Worm (Caenorhabditis elegans) whole organism, L3 larva: ENCODE data around the gene mlc-6.
A peak's percentile ranks its signal among the peaks of the same experiment; 100 is the strongest.

Source experiments
- R02D3.7 ChIP-seq: fragments of 150-350 bp; optimal IDR thresholded peaks from 2 replicates; lab custom pipeline; 2014; ENCODE audit warnings: missing biosample characterization, missing genetic modification characterization
- ZK546.5 ChIP-seq: sonication (generic microtip); optimal IDR thresholded peaks from 2 replicates; lab custom pipeline; 2017; ENCODE audit warnings: missing biosample characterization, missing genetic modification characterization
- aly-2 ChIP-seq: fragments of 150-350 bp; optimal IDR thresholded peaks from 2 replicates; lab custom pipeline; 2014; ENCODE audit warnings: missing biosample characterization, missing genetic modification characterization
- ama-1 ChIP-seq: fragments of 150-350 bp; optimal IDR thresholded peaks from 2 replicates; lab custom pipeline; 2018
- ceh-16 ChIP-seq: sonication (generic microtip); optimal IDR thresholded peaks from 2 replicates; lab custom pipeline; 2017; ENCODE audit warnings: missing biosample characterization, missing genetic modification characterization
- ceh-28 ChIP-seq: fragments of 150-350 bp; optimal IDR thresholded peaks from 2 replicates; lab custom pipeline; 2014; ENCODE audit warnings: missing biosample characterization, missing genetic modification reagents, missing genetic modification characterization
- ceh-82 ChIP-seq: fragments of 150-350 bp; optimal IDR thresholded peaks from 2 replicates; lab custom pipeline; 2014; ENCODE audit warnings: missing biosample characterization, missing genetic modification characterization
- ceh-9 ChIP-seq: sonication (generic microtip); optimal IDR thresholded peaks from 2 replicates; lab custom pipeline; 2018; ENCODE audit warnings: missing biosample characterization, missing genetic modification characterization
- daf-12 ChIP-seq: fragments of 150-350 bp; optimal IDR thresholded peaks from 2 replicates; lab custom pipeline; 2014; ENCODE audit warnings: missing biosample characterization, missing genetic modification reagents, missing genetic modification characterization
- egl-27 ChIP-seq: sonication (generic microtip); optimal IDR thresholded peaks from 4 replicates; lab custom pipeline; 2017; ENCODE audit warnings: missing biosample characterization, missing genetic modification reagents, missing genetic modification characterization
- egl-5 ChIP-seq: fragments of 150-350 bp; optimal IDR thresholded peaks from 2 replicates; lab custom pipeline; 2017; ENCODE audit warnings: missing biosample characterization, missing genetic modification reagents, missing genetic modification characterization, inconsistent platforms
- elt-1 ChIP-seq: fragments of 150-350 bp; optimal IDR thresholded peaks from 2 replicates; lab custom pipeline; 2014; ENCODE audit warnings: missing biosample characterization, missing genetic modification characterization
- elt-2 ChIP-seq: sonication (generic microtip); optimal IDR thresholded peaks from 2 replicates; lab custom pipeline; 2016; ENCODE audit warnings: missing genetic modification reagents, mild to moderate bottlenecking, missing genetic modification characterization, missing compliant biosample characterization
- elt-3 ChIP-seq, 3 experiments: fragments of 150-350 bp in 1 of 3; sonication (generic microtip) in 2 of 3; optimal IDR thresholded peaks; 2 replicates in 2 of 3; 4 replicates in 1 of 3; lab custom pipeline; 2014 to 2017; ENCODE audit warnings: missing biosample characterization in 3 of 3, missing genetic modification characterization in 3 of 3
- eor-1 ChIP-seq, 2 experiments: fragments of 150-350 bp; optimal IDR thresholded peaks; 2 replicates each; lab custom pipeline; 2014 to 2018; ENCODE audit warnings: missing biosample characterization in 2 of 2, missing genetic modification characterization in 2 of 2
- fkh-10 ChIP-seq: sonication (generic microtip); optimal IDR thresholded peaks from 2 replicates; lab custom pipeline; 2017; ENCODE audit warnings: missing biosample characterization, missing genetic modification reagents, missing genetic modification characterization
- fos-1 ChIP-seq: fragments of 150-350 bp; optimal IDR thresholded peaks from 2 replicates; lab custom pipeline; 2014; ENCODE audit warnings: missing biosample characterization, missing genetic modification characterization
- hmg-11 ChIP-seq: sonication (generic microtip); optimal IDR thresholded peaks from 2 replicates; lab custom pipeline; 2016; ENCODE audit warnings: missing genetic modification characterization, missing compliant biosample characterization
- jun-1 ChIP-seq: fragments of 150-350 bp; optimal IDR thresholded peaks from 2 replicates; lab custom pipeline; 2014; ENCODE audit warnings: missing biosample characterization, missing genetic modification reagents, missing genetic modification characterization
- lin-15B ChIP-seq: fragments of 150-350 bp; optimal IDR thresholded peaks from 2 replicates; lab custom pipeline; 2014; ENCODE audit warnings: missing biosample characterization, missing genetic modification characterization
- lin-39 ChIP-seq: fragments of 150-350 bp; optimal IDR thresholded peaks from 2 replicates; lab custom pipeline; 2018; ENCODE audit warnings: missing biosample characterization, missing genetic modification reagents, missing genetic modification characterization
- lsy-12 ChIP-seq: sonication (generic microtip); optimal IDR thresholded peaks from 2 replicates; lab custom pipeline; 2016; ENCODE audit warnings: mild to moderate bottlenecking, missing genetic modification characterization, missing compliant biosample characterization
- mdl-1 ChIP-seq: fragments of 150-350 bp; optimal IDR thresholded peaks from 2 replicates; lab custom pipeline; 2014; ENCODE audit warnings: missing biosample characterization, missing genetic modification characterization
- mml-1 ChIP-seq: fragments of 150-350 bp; sonication (generic microtip); optimal IDR thresholded peaks from 3 replicates; lab custom pipeline; 2014; ENCODE audit warnings: missing biosample characterization, missing genetic modification characterization
- nfya-1 ChIP-seq: sonication (generic microtip); optimal IDR thresholded peaks from 2 replicates; lab custom pipeline; 2017; ENCODE audit warnings: missing genetic modification characterization, mild to moderate bottlenecking, missing compliant biosample characterization, antibody characterized with exemption, moderate library complexity; ENCODE audit not compliant: insufficient read depth
- nhr-11 ChIP-seq: fragments of 150-350 bp; optimal IDR thresholded peaks from 2 replicates; lab custom pipeline; 2014; ENCODE audit warnings: missing biosample characterization, missing genetic modification characterization
- nhr-23 ChIP-seq: fragments of 150-350 bp; optimal IDR thresholded peaks from 2 replicates; lab custom pipeline; 2014; ENCODE audit warnings: missing biosample characterization, missing genetic modification reagents, missing genetic modification characterization
- nhr-237 ChIP-seq: fragments of 150-350 bp; optimal IDR thresholded peaks from 2 replicates; lab custom pipeline; 2014; ENCODE audit warnings: missing biosample characterization, missing genetic modification characterization
- nhr-43 ChIP-seq: sonication (generic microtip); optimal IDR thresholded peaks from 2 replicates; lab custom pipeline; 2016; ENCODE audit warnings: mild to moderate bottlenecking, missing genetic modification characterization, missing compliant biosample characterization; ENCODE audit not compliant: poor library complexity, severe bottlenecking
- nhr-67 ChIP-seq: fragments of 150-350 bp; optimal IDR thresholded peaks from 2 replicates; lab custom pipeline; 2014; ENCODE audit warnings: missing biosample characterization, missing genetic modification characterization
- nhr-76 ChIP-seq: fragments of 150-350 bp; sonication (generic microtip); optimal IDR thresholded peaks from 5 replicates; lab custom pipeline; 2014; ENCODE audit warnings: missing biosample characterization, missing genetic modification characterization
- nhr-77 ChIP-seq: fragments of 150-350 bp; optimal IDR thresholded peaks from 2 replicates; lab custom pipeline; 2014; ENCODE audit warnings: missing biosample characterization, missing genetic modification characterization
- pha-4 ChIP-seq: fragments of 150-350 bp; optimal IDR thresholded peaks from 2 replicates; lab custom pipeline; 2014; ENCODE audit warnings: missing biosample characterization, missing genetic modification reagents, missing genetic modification characterization
- skn-1 ChIP-seq: fragments of 150-350 bp; optimal IDR thresholded peaks from 2 replicates; lab custom pipeline; 2014; ENCODE audit warnings: missing biosample characterization, missing genetic modification characterization
- snpc-4 ChIP-seq: fragments of 150-350 bp; optimal IDR thresholded peaks from 2 replicates; lab custom pipeline; 2014; ENCODE audit warnings: missing biosample characterization, missing genetic modification characterization
- tbx-2 ChIP-seq: sonication (generic microtip); optimal IDR thresholded peaks from 2 replicates; lab custom pipeline; 2016; ENCODE audit warnings: mild to moderate bottlenecking, missing genetic modification characterization, missing compliant biosample characterization
- unc-39 ChIP-seq: sonication (generic microtip); optimal IDR thresholded peaks from 4 replicates; lab custom pipeline; 2017; ENCODE audit warnings: missing biosample characterization, missing genetic modification characterization
- unc-62 ChIP-seq: fragments of 150-350 bp; sonication (generic microtip); optimal IDR thresholded peaks from 4 replicates; lab custom pipeline; 2014; ENCODE audit warnings: missing biosample characterization, missing genetic modification reagents, missing genetic modification characterization
- ztf-11 ChIP-seq: fragments of 150-350 bp; optimal IDR thresholded peaks from 2 replicates; lab custom pipeline; 2014; ENCODE audit warnings: missing biosample characterization, missing genetic modification characterization
- ztf-4 ChIP-seq: fragments of 150-350 bp; optimal IDR thresholded peaks from 2 replicates; lab custom pipeline; 2014; ENCODE audit warnings: missing biosample characterization, missing genetic modification characterization

Gene mlc-6

ce11 chrX:14246518-14246917 is at the start of gene mlc-6:
mlc-6 (minus strand) TSS chrX:14246618.
- TF ChIP-seq ceh-28 (tag; lab: Kevin White, UChicago) (no peak), elt-3 (tag; optimal IDR thresholded peaks at IDR 0.05; lab: Kevin White, UChicago) (no peak), ama-1 (lab: Kevin White, UChicago) (no peak), nfya-1 (no peak), ztf-11 (no peak), egl-5 (tag; lab: Kevin White, UChicago) (no peak), nhr-76 (tag; lab: Kevin White, UChicago) (no peak), pha-4 (tag; lab: Kevin White, UChicago) (no peak), eor-1 (tag; optimal IDR thresholded peaks at IDR 0.05; lab: Kevin White, UChicago) (no peak)

DNA sequence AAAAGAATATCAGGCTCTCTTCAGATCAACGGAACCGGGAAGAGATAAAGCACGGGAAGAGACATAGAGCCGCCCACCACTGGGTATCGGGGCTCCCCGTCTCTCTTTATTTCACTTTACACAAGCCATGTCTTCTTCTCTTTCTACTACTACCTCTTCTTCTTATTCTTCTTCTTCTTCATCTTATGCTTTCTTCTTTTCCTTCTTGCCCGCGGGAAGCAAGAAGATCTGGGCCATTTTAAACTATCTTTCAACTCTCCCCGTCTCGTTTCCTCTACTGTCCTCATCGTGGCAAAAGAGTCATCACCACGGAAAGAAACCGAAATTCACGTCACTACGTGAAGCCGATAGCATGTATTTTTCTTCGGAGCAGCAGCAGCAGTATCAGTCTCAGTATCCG is 46.2 kb upstream of the mlc-6 start:
- TF ChIP-seq eor-1 (tag; optimal IDR thresholded peaks at IDR 0.05; lab: Kevin White, UChicago) (no peak), pha-4 (tag; lab: Kevin White, UChicago) (no peak), ceh-16 (tag; lab: Kevin White, UChicago) (no peak), lin-39 (no peak), elt-3 (tag; optimal IDR thresholded peaks at IDR 0.05; lab: Kevin White, UChicago) (no peak), nfya-1 (no peak), nhr-43 (tag; lab: Kevin White, UChicago) (no peak), skn-1 (tag; lab: Kevin White, UChicago) (no peak), fos-1 (tag; lab: Kevin White, UChicago) (no peak), snpc-4 (no peak), daf-12 (tag; lab: Kevin White, UChicago) (no peak), egl-27 (tag; lab: Kevin White, UChicago) (no peak), nhr-77 (tag; lab: Kevin White, UChicago) (no peak)

- TF ChIP-seq elt-2 (tag; lab: Kevin White, UChicago) (no peak), lin-15B (tag; lab: Kevin White, UChicago) (no peak), R02D3.7 (tag; lab: Kevin White, UChicago) (no peak), skn-1 (tag; lab: Kevin White, UChicago) (no peak), nfya-1 (no peak), ceh-9 (no peak), ceh-82 (tag; lab: Kevin White, UChicago) (no peak), mdl-1 (tag; lab: Kevin White, UChicago) (no peak), pha-4 (tag; lab: Kevin White, UChicago) (no peak), nhr-43 (tag; lab: Kevin White, UChicago) (no peak), fkh-10 (GFP tag; lab: Kevin White, UChicago) (no peak), nhr-237 (no peak), ZK546.5 (no peak), ceh-28 (tag; lab: Kevin White, UChicago) (no peak), lsy-12 (no peak), hmg-11 (tag; lab: Kevin White, UChicago) (no peak), unc-62 (GFP tag; lab: Kevin White, UChicago) (no peak), nhr-23 (tag; lab: Kevin White, UChicago) (no peak)
These were observed 43.6 kb upstream of the mlc-6 start for ce11 chrX:14289993-14290392.

DNA sequence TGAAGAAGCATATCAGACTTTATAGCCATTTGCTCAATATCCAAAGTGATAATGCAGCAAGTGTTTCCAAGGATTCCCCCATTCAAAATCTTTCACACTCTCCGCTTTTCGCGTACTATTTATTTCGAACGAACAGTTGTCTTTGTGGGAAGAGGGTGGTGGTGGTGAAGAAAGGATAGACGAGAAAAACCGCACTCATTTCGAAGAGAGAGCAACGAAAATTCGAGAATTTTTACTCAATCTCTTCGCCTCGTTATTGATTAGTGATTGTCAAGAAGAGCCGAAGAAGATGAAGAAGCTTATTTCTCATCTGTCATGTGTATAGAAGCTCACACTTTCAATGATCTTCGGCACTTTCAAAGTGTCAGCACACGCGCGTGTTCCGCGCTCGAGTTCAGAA is 41.5 kb upstream of the mlc-6 start:
- no peak for TF ChIP-seq fos-1 (tag; lab: Kevin White, UChicago)
- TF ChIP-seq lin-39 = peak; percentile 9
- TF ChIP-seq elt-2 (tag; lab: Kevin White, UChicago) = no peak
- peak; percentile 89 for TF ChIP-seq nhr-11 (tag; lab: Kevin White, UChicago)
- TF ChIP-seq nfya-1 = peak; percentile 14

- no peak for TF ChIP-seq tbx-2
- TF ChIP-seq aly-2 = no peak
- TF ChIP-seq jun-1 (tag; lab: Kevin White, UChicago) = no peak
- no peak for TF ChIP-seq unc-62 (GFP tag; lab: Kevin White, UChicago)
- TF ChIP-seq ztf-4 (tag; lab: Kevin White, UChicago) = no peak
- no peak for TF ChIP-seq ama-1 (lab: Kevin White, UChicago)
- no peak for TF ChIP-seq ceh-16 (tag; lab: Kevin White, UChicago)
- TF ChIP-seq nhr-67 (tag; lab: Kevin White, UChicago) = no peak
- TF ChIP-seq elt-1 = no peak
- TF ChIP-seq skn-1 (tag; lab: Kevin White, UChicago) = no peak
- no peak for TF ChIP-seq ceh-9
- TF ChIP-seq lin-15B (tag; lab: Kevin White, UChicago) = no peak
- no peak for TF ChIP-seq R02D3.7 (tag; lab: Kevin White, UChicago)
- no peak for TF ChIP-seq nhr-23 (tag; lab: Kevin White, UChicago)
- TF ChIP-seq mml-1 (tag; lab: Kevin White, UChicago) = no peak
- no peak for TF ChIP-seq unc-39 (tag; lab: Kevin White, UChicago)
- no peak for TF ChIP-seq snpc-4
These were observed 35.1 kb upstream of the mlc-6 start, which contains the start of gene E02H4.2 for ce11 chrX:14281526-14281925. E02H4.2 (minus strand) TSS chrX:14281626.
